Worm (Caenorhabditis elegans): Measurements from ENCODE around the gene ZK546.19.

DNA sequence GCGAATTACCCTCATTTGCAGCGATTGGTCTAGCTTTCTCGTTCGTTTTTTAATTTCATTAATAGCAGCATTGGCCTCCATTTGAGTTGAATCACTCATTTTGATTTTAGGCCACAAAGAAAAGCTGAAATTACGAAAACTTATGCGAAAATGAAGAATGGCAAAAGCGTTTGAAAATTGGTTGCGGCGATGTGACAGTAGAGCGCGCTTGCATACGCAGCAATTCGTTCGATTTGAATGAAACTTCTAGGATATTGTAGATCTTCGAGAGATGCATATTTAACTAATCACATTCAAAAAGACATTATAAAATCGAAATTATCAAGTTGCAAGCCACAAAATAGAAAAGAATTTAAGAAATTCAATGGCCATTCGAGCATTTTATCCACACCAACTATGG, 18.2 kb downstream of the ZK546.19 start, which contains the start of gene ulp-2:
- TF ChIP-seq him-1 (tag; optimal IDR thresholded peaks at IDR 0.05), result no peak
- no peak for TF ChIP-seq W03F9.2 (tag; optimal IDR thresholded peaks at IDR 0.05)
